Worm (Caenorhabditis elegans) whole organism, L2 larva: ENCODE results near the gene pxd-1.
A peak's percentile ranks its signal among the peaks of the same experiment; 100 is the strongest.

Experiments used
- F13H6.1 ChIP-seq: sonication (generic microtip); optimal IDR thresholded peaks from 2 replicates; lab custom pipeline; 2016; ENCODE audit warnings: missing genetic modification characterization, missing compliant biosample characterization
- Y55F3AM.14 ChIP-seq: fragments of 200-800 bp; sonication (Bioruptor generic); optimal IDR thresholded peaks from 2 replicates; lab custom pipeline; 2018; ENCODE audit warnings: mild to moderate bottlenecking, missing genetic modification characterization, missing compliant biosample characterization
- ZK546.5 ChIP-seq: sonication (generic microtip); optimal IDR thresholded peaks from 2 replicates; lab custom pipeline; 2017; ENCODE audit warnings: missing biosample characterization, missing genetic modification characterization
- aly-2 ChIP-seq: fragments of 150-350 bp; optimal IDR thresholded peaks from 2 replicates; lab custom pipeline; 2014; ENCODE audit warnings: missing biosample characterization, missing genetic modification characterization
- blmp-1 ChIP-seq: sonication (generic microtip); optimal IDR thresholded peaks from 2 replicates; lab custom pipeline; 2017; ENCODE audit warnings: missing genetic modification characterization, mild to moderate bottlenecking, missing compliant biosample characterization, antibody characterized with exemption, moderate library complexity; ENCODE audit not compliant: insufficient read depth
- lin-39 ChIP-seq: fragments of 150-350 bp; optimal IDR thresholded peaks from 2 replicates; lab custom pipeline; 2014; ENCODE audit warnings: missing biosample characterization, missing genetic modification reagents, missing genetic modification characterization
- mab-5 ChIP-seq: fragments of 150-350 bp; optimal IDR thresholded peaks from 2 replicates; lab custom pipeline; 2014; ENCODE audit warnings: missing biosample characterization, missing genetic modification characterization
- mdl-1 ChIP-seq, 2 experiments: fragments of 150-350 bp in 1 of 2; sonication (generic microtip) in 1 of 2; optimal IDR thresholded peaks; 2 replicates each; lab custom pipeline; 2017; ENCODE audit warnings: missing biosample characterization in 2 of 2, missing genetic modification characterization in 2 of 2
- nhr-12 ChIP-seq: fragments of 150-350 bp; optimal IDR thresholded peaks from 2 replicates; lab custom pipeline; 2014; ENCODE audit warnings: missing biosample characterization, missing genetic modification characterization
- nhr-21 ChIP-seq: fragments of 150-350 bp; optimal IDR thresholded peaks from 2 replicates; lab custom pipeline; 2014; ENCODE audit warnings: missing biosample characterization, missing genetic modification characterization
- skn-1 ChIP-seq: sonication (generic microtip); optimal IDR thresholded peaks from 2 replicates; lab custom pipeline; 2017; ENCODE audit warnings: missing biosample characterization, missing genetic modification characterization
- snpc-4 ChIP-seq: fragments of 150-350 bp; optimal IDR thresholded peaks from 2 replicates; lab custom pipeline; 2014; ENCODE audit warnings: missing biosample characterization, missing genetic modification characterization

ce11 chrIII:4018591-4019580, 12.9 kb downstream of the pxd-1 start:
- TF ChIP-seq mab-5 (tag; lab: Kevin White, UChicago) (peak; percentile 14), mdl-1 (tag; optimal IDR thresholded peaks at IDR 0.05; lab: Kevin White, UChicago) (no peak), nhr-12 (tag; lab: Kevin White, UChicago) (no peak), F13H6.1 (peak; percentile 34), Y55F3AM.14 (no peak), blmp-1 (tag; lab: Kevin White, UChicago) (no peak), skn-1 (no peak), aly-2 (tag; lab: Kevin White, UChicago) (no peak), ZK546.5 (tag; lab: Kevin White, UChicago) (no peak), lin-39 (tag; lab: Kevin White, UChicago) (no peak), snpc-4 (tag; lab: Kevin White, UChicago) (no peak), nhr-21 (tag; lab: Kevin White, UChicago) (no peak)
